Worm (Caenorhabditis elegans) whole organism, L4 larva: ENCODE data around the gene msp-45.

Experiments used
- ZK546.5 ChIP-seq, 2 experiments: sonication (generic microtip); optimal IDR thresholded peaks; 2 replicates each; lab custom pipeline; 2017; ENCODE audit warnings: missing biosample characterization in 2 of 2, missing genetic modification characterization in 2 of 2
- aly-2 ChIP-seq: sonication (generic microtip); optimal IDR thresholded peaks from 2 replicates; lab custom pipeline; 2018; ENCODE audit warnings: missing biosample characterization, missing genetic modification characterization
- daf-19 ChIP-seq: fragments of 200-800 bp; sonication (Bioruptor generic); conservative IDR thresholded peaks from 2 replicates; pipeline ENCODE4 v1.3.6; 2022; ENCODE audit warnings: missing genetic modification characterization, missing compliant biosample characterization
- fos-1 ChIP-seq: fragments of 150-350 bp; optimal IDR thresholded peaks from 2 replicates; lab custom pipeline; 2014; ENCODE audit warnings: missing biosample characterization, missing genetic modification characterization
- spr-1 ChIP-seq: sonication (generic microtip); optimal IDR thresholded peaks from 2 replicates; lab custom pipeline; 2016; ENCODE audit warnings: mild to moderate bottlenecking, missing genetic modification characterization, missing compliant biosample characterization

DNA sequence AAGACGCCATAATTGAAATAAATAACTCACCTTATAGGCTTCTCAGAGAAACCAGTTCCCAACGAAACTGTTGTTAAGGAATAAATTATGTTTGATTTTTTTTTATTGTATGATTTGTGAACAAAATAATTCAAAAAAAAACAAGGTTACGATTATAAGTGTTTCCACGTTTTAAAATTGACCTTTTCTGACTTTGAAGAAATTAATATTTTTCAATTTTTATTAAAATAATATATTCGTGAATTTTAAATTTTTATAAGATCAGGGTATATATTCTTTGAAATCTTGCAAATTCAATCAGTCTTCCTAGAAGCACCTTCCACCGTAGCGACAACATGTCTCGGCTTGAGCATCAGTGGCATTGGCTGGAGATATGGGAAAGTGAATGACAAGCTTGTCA, 17.5 kb upstream of the msp-45 start, which contains the start of gene C27D6.3:
- no peak for TF ChIP-seq ZK546.5 (tag; optimal IDR thresholded peaks at IDR 0.05; lab: Kevin White, UChicago)
- no peak for TF ChIP-seq daf-19 (GFP tag; lab: Robert Waterston, UW)
- TF ChIP-seq fos-1 (tag; lab: Kevin White, UChicago): no peak
- TF ChIP-seq spr-1: no peak
- TF ChIP-seq aly-2 (tag; lab: Kevin White, UChicago): no peak
